Fruit fly (Drosophila melanogaster): ENCODE measurements around the gene CG4456.
A peak's percentile ranks its signal among the peaks of the same experiment; 100 is the strongest.

Gene CG4456

DNA sequence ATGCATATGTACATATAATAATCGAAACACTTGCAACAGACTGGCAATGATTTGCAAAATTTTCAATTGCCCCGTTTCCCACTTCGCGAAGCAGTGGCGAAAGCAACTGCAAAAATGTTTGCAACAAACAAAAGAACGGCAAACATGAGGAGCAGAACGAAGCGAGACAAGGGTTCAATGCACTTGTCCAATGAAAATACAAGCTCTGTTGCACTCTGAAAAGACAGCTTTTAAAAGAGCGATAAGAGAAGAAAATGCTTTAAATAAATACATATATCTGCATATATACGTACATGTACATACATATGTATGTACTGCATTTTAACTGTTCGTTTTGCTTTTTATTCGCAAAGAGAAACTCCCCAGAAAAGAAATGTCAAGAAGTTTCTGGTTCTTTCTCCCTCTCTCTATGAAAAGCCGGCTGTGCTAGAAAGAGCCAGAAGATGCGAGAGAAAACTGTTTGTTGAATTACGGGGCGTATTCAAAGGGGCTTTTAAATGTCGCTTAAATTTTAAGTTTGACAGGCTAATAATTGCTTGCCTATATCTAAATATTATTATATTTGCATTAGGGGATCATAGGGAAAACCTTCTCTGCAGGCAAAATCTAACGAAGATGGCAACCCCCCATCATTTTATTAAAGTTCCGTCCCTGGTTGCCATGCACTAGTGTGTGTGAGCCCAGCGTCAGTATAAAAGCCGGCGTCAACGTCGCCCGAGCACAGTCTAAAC lies 11.0 kb downstream of the CG4456 start, which contains the start of gene Hsp27:
Hsp27 (plus strand) TSS at position 719 of the 731 bp plus-strand sequence.
- peak; percentile 100 for TF ChIP-seq rgr (GFP tag; optimal IDR thresholded peaks at IDR 0.05)
- TF ChIP-seq Hr83 (GFP tag; optimal IDR thresholded peaks at IDR 0.05; ENCODE audit: poor library complexity, severe bottlenecking), result peak; percentile 99
- TF ChIP-seq tai (GFP tag; optimal IDR thresholded peaks at IDR 0.05), result peak; percentile 96
- TF ChIP-seq OdsH (GFP tag; optimal IDR thresholded peaks at IDR 0.05), result peak; percentile 100
- TF ChIP-seq Myc (optimal IDR thresholded peaks at IDR 0.05), result no peak
- TF ChIP-seq br (GFP tag; optimal IDR thresholded peaks at IDR 0.05), result peak; percentile 100
- TF ChIP-seq ey (GFP tag; optimal IDR thresholded peaks at IDR 0.05), result peak; percentile 99
- peak; percentile 100 for TF ChIP-seq dmrt93B (GFP tag; optimal IDR thresholded peaks at IDR 0.05)
- TF ChIP-seq Dif (GFP tag; optimal IDR thresholded peaks at IDR 0.05; ENCODE audit: partially characterized antibody), result no peak
- TF ChIP-seq jim (GFP tag; optimal IDR thresholded peaks at IDR 0.05), result peak; percentile 78
- TF ChIP-seq Vsx2 (GFP tag; optimal IDR thresholded peaks at IDR 0.05; ENCODE audit: partially characterized antibody), result no peak
- no peak for TF ChIP-seq N (GFP tag; optimal IDR thresholded peaks at IDR 0.05)
- peak; percentile 99 for TF ChIP-seq Rel (GFP tag; optimal IDR thresholded peaks at IDR 0.05)
- TF ChIP-seq Rel (tag; optimal IDR thresholded peaks at IDR 0.05), result peak; percentile 94
- peak; percentile 100 for TF ChIP-seq psq (GFP tag; optimal IDR thresholded peaks at IDR 0.05)
- TF ChIP-seq Abd-B (GFP tag; optimal IDR thresholded peaks at IDR 0.05), result no peak
- TF ChIP-seq CG32264 (GFP tag; optimal IDR thresholded peaks at IDR 0.05), result peak; percentile 99
- TF ChIP-seq GATAd (GFP tag; optimal IDR thresholded peaks at IDR 0.05), result peak; percentile 96
- no peak for TF ChIP-seq usp (GFP tag; optimal IDR thresholded peaks at IDR 0.05)
- TF ChIP-seq Dfd (GFP tag; optimal IDR thresholded peaks at IDR 0.05), result no peak
- no peak for TF ChIP-seq Hr78 (GFP tag; optimal IDR thresholded peaks at IDR 0.05)
- TF ChIP-seq Mio (GFP tag; optimal IDR thresholded peaks at IDR 0.05), result peak; percentile 93
- peak; percentile 96 for TF ChIP-seq dsf (GFP tag; optimal IDR thresholded peaks at IDR 0.05; ENCODE audit: borderline replicate concordance)
- no peak for TF ChIP-seq lola (GFP tag; optimal IDR thresholded peaks at IDR 0.05)
- no peak for TF ChIP-seq dl (GFP tag; optimal IDR thresholded peaks at IDR 0.05; ENCODE audit: insufficient read depth in 1 of 2, partially characterized antibody in 2 of 2)
- TF ChIP-seq brk (GFP tag; optimal IDR thresholded peaks at IDR 0.05), result peak; percentile 98
- TF ChIP-seq Jra (GFP tag; optimal IDR thresholded peaks at IDR 0.05), result peak; percentile 98
- TF ChIP-seq CrebA (GFP tag; optimal IDR thresholded peaks at IDR 0.05; ENCODE audit: borderline replicate concordance), result no peak
- peak; percentile 100 for TF ChIP-seq Sp1 (GFP tag; optimal IDR thresholded peaks at IDR 0.05)
- TF ChIP-seq sv (GFP tag; optimal IDR thresholded peaks at IDR 0.05), result peak; percentile 96
- peak; percentile 99 for TF ChIP-seq sage (GFP tag; optimal IDR thresholded peaks at IDR 0.05)
- peak; percentile 98 for TF ChIP-seq CG9705 (GFP tag; optimal IDR thresholded peaks at IDR 0.05)
- peak; percentile 97 to 100 for TF ChIP-seq foxo (GFP tag; optimal IDR thresholded peaks at IDR 0.05)
- peak; percentile 100 for TF ChIP-seq fru (GFP tag; optimal IDR thresholded peaks at IDR 0.05)
- TF ChIP-seq woc (GFP tag; optimal IDR thresholded peaks at IDR 0.05), result peak; percentile 100
- peak; percentile 99 for TF ChIP-seq Hnf4 (GFP tag; optimal IDR thresholded peaks at IDR 0.05)
- TF ChIP-seq pan (optimal IDR thresholded peaks at IDR 0.05), result no peak
- peak; percentile 100 for TF ChIP-seq h (GFP tag; optimal IDR thresholded peaks at IDR 0.05)
- TF ChIP-seq HLH106 (tag; optimal IDR thresholded peaks at IDR 0.05), result peak; percentile 100

DNA sequence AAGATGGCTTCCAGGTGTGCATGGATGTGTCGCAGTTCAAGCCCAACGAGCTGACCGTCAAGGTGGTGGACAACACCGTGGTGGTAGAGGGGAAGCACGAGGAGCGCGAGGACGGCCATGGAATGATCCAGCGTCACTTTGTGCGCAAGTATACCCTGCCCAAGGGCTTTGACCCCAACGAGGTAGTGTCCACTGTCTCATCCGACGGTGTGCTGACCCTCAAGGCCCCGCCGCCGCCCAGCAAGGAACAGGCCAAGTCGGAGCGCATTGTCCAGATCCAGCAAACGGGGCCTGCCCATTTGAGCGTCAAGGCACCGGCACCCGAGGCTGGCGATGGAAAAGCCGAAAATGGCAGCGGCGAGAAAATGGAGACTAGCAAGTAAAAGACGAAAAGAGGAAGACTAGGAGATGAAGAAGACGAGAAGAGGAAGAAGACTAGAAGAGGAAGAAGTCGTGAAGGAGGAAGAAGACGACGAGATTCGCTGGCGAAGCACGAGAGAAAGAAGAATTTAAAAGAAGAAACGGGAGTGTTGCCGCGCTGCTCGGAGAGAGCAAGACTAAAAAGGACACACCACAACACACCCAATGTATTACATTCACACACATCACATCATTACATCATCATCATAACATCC lies 12.0 kb downstream of the CG4456 start:
- TF ChIP-seq h (GFP tag; optimal IDR thresholded peaks at IDR 0.05) (no peak), psq (GFP tag; optimal IDR thresholded peaks at IDR 0.05) (peak; percentile 54)
